Worm (Caenorhabditis elegans) whole organism, L4 larva: ENCODE measurements around the gene F10C2.3.

Experiments
- D1046.2 ChIP-seq: fragments of 200-800 bp; sonication (Bioruptor generic); IDR thresholded peaks from 2 replicates; pipeline ENCODE4 v1.3.6; 2022; ENCODE audit warnings: missing genetic modification characterization, missing compliant biosample characterization
- F26F4.8 ChIP-seq: fragments of 200-800 bp; sonication (Bioruptor generic); conservative IDR thresholded peaks from 2 replicates; pipeline ENCODE4 v1.3.6; 2022; ENCODE audit warnings: missing genetic modification characterization, missing compliant biosample characterization
- R02D3.7 ChIP-seq: fragments of 150-350 bp; sonication (generic microtip); optimal IDR thresholded peaks from 3 replicates; lab custom pipeline; 2014; ENCODE audit warnings: missing biosample characterization, missing genetic modification characterization
- T26A8.4 ChIP-seq: fragments of 200-800 bp; sonication (Bioruptor generic); IDR thresholded peaks from 2 replicates; pipeline ENCODE4 v1.3.6; 2022; ENCODE audit warnings: missing genetic modification characterization, missing compliant biosample characterization
- Y105C5A.15 ChIP-seq: fragments of 200-800 bp; sonication (Bioruptor generic); IDR thresholded peaks from 2 replicates; pipeline ENCODE4 v1.3.6; 2022; ENCODE audit warnings: missing genetic modification characterization, missing compliant biosample characterization
- Y48G9A.11 ChIP-seq: fragments of 200-800 bp; sonication (Bioruptor generic); IDR thresholded peaks from 2 replicates; pipeline ENCODE4 v1.3.6; 2022; ENCODE audit warnings: missing genetic modification reagents, missing genetic modification characterization, missing compliant biosample characterization
- Y5F2A.4 ChIP-seq: fragments of 200-800 bp; sonication (Bioruptor generic); optimal IDR thresholded peaks from 2 replicates; lab custom pipeline; 2018; ENCODE audit warnings: mild to moderate bottlenecking, missing genetic modification characterization, missing compliant biosample characterization
- Y75B8A.6 ChIP-seq: fragments of 200-800 bp; sonication (Bioruptor generic); IDR thresholded peaks from 2 replicates; pipeline ENCODE4 v1.3.6; 2022; ENCODE audit warnings: missing genetic modification reagents, missing genetic modification characterization, missing compliant biosample characterization
- ZK337.2 ChIP-seq: fragments of 200-800 bp; sonication (Bioruptor generic); IDR thresholded peaks from 2 replicates; pipeline ENCODE4 v1.3.6; 2022; ENCODE audit warnings: missing genetic modification reagents, missing genetic modification characterization, missing compliant biosample characterization
- ama-1 ChIP-seq: fragments of 150-350 bp; optimal IDR thresholded peaks from 2 replicates; lab custom pipeline; 2014; ENCODE audit warnings: inconsistent platforms, mixed read lengths
- attf-4 ChIP-seq: sonication (generic microtip); optimal IDR thresholded peaks from 3 replicates; lab custom pipeline; 2017; ENCODE audit warnings: missing biosample characterization, missing genetic modification characterization
- ces-1 ChIP-seq: fragments of 150-350 bp; sonication (generic microtip); optimal IDR thresholded peaks from 4 replicates; lab custom pipeline; 2014; ENCODE audit warnings: missing biosample characterization, missing genetic modification reagents, missing genetic modification characterization
- cey-2 ChIP-seq: sonication (generic microtip); optimal IDR thresholded peaks from 3 replicates; lab custom pipeline; 2017; ENCODE audit warnings: missing genetic modification characterization, mild to moderate bottlenecking, missing compliant biosample characterization, antibody characterized with exemption, borderline replicate concordance; ENCODE audit not compliant: insufficient read depth
- ctbp-1 ChIP-seq: fragments of 200-800 bp; sonication (Bioruptor generic); IDR thresholded peaks from 2 replicates; pipeline ENCODE4 v1.3.6; 2022; ENCODE audit warnings: missing genetic modification reagents, missing genetic modification characterization, missing compliant biosample characterization
- dmd-8 ChIP-seq: fragments of 200-800 bp; sonication (Bioruptor generic); IDR thresholded peaks from 2 replicates; pipeline ENCODE4 v1.3.6; 2022; ENCODE audit warnings: missing genetic modification characterization, missing compliant biosample characterization
- egl-27 ChIP-seq: sonication (generic microtip); optimal IDR thresholded peaks from 3 replicates; lab custom pipeline; 2017; ENCODE audit warnings: missing biosample characterization, missing genetic modification reagents, missing genetic modification characterization
- fos-1 ChIP-seq: fragments of 150-350 bp; optimal IDR thresholded peaks from 2 replicates; lab custom pipeline; 2014; ENCODE audit warnings: missing biosample characterization, missing genetic modification characterization
- hlh-11 ChIP-seq: fragments of 200-800 bp; sonication (Bioruptor generic); optimal IDR thresholded peaks from 2 replicates; lab custom pipeline; 2018; ENCODE audit warnings: mild to moderate bottlenecking, missing genetic modification characterization, missing compliant biosample characterization
- hmg-1.1 ChIP-seq: fragments of 200-800 bp; sonication (Bioruptor generic); IDR thresholded peaks from 2 replicates; pipeline ENCODE4 v1.3.6; 2022; ENCODE audit warnings: missing genetic modification reagents, missing genetic modification characterization, missing compliant biosample characterization
- jun-1 ChIP-seq: fragments of 150-350 bp; optimal IDR thresholded peaks from 2 replicates; lab custom pipeline; 2014; ENCODE audit warnings: missing biosample characterization, missing genetic modification reagents, missing genetic modification characterization
- lin-13 ChIP-seq: fragments of 150-350 bp; optimal IDR thresholded peaks from 2 replicates; lab custom pipeline; 2014; ENCODE audit warnings: missing biosample characterization, missing genetic modification reagents, missing genetic modification characterization
- lir-3 ChIP-seq: sonication (generic microtip); optimal IDR thresholded peaks from 2 replicates; lab custom pipeline; 2016; ENCODE audit warnings: mild to moderate bottlenecking, missing genetic modification characterization, missing compliant biosample characterization
- madf-5 ChIP-seq, 2 experiments: fragments of 200-800 bp; sonication (Bioruptor generic); IDR thresholded peaks; 2 replicates each; pipeline ENCODE4 v1.3.6; 2022; ENCODE audit warnings: missing compliant biosample characterization in 2 of 2, missing genetic modification characterization in 2 of 2
- madf-9 ChIP-seq: fragments of 200-800 bp; sonication (Bioruptor generic); conservative IDR thresholded peaks from 2 replicates; pipeline ENCODE4 v1.3.6; 2022; ENCODE audit warnings: missing genetic modification reagents, missing genetic modification characterization, missing compliant biosample characterization
- mep-1 ChIP-seq: fragments of 150-350 bp; sonication (generic microtip); optimal IDR thresholded peaks from 3 replicates; lab custom pipeline; 2014; ENCODE audit warnings: missing biosample characterization, missing genetic modification characterization
- mes-2 ChIP-seq: sonication (generic microtip); optimal IDR thresholded peaks from 2 replicates; lab custom pipeline; 2016; ENCODE audit warnings: missing genotype, mild to moderate bottlenecking, missing genetic modification characterization, missing compliant biosample characterization; ENCODE audit not compliant: poor library complexity, severe bottlenecking
- mxl-3 ChIP-seq: fragments of 200-800 bp; sonication (Bioruptor generic); optimal IDR thresholded peaks from 2 replicates; lab custom pipeline; 2018; ENCODE audit warnings: mild to moderate bottlenecking, missing genetic modification characterization, missing compliant biosample characterization
- nhr-11 ChIP-seq: fragments of 150-350 bp; optimal IDR thresholded peaks from 2 replicates; lab custom pipeline; 2014; ENCODE audit warnings: missing biosample characterization, missing genetic modification characterization
- nhr-25 ChIP-seq: sonication (generic microtip); optimal IDR thresholded peaks from 2 replicates; lab custom pipeline; 2017; ENCODE audit warnings: missing genetic modification characterization, mild to moderate bottlenecking, missing compliant biosample characterization, antibody characterized with exemption, moderate library complexity, borderline replicate concordance; ENCODE audit not compliant: insufficient read depth
- pha-4 ChIP-seq, 2 experiments: fragments of 150-350 bp in 1 of 2; fragments of 200-800 bp in 1 of 2; sonication (Bioruptor generic) in 1 of 2; IDR thresholded peaks in 1 of 2; optimal IDR thresholded peaks in 1 of 2; 2 replicates each; pipeline versions ENCODE4 v1.3.6 to Lab custom; 2014 to 2022; ENCODE audit warnings: missing genetic modification characterization in 2 of 2, missing genetic modification reagents in 2 of 2, missing biosample characterization in 1 of 2, missing compliant biosample characterization in 1 of 2
- pqm-1 ChIP-seq: sonication (generic microtip); optimal IDR thresholded peaks from 2 replicates; lab custom pipeline; 2017; ENCODE audit warnings: missing biosample characterization, missing genetic modification characterization
- rbr-2 ChIP-seq: sonication (generic microtip); optimal IDR thresholded peaks from 2 replicates; lab custom pipeline; 2016; ENCODE audit warnings: missing genotype, missing genetic modification characterization, missing compliant biosample characterization
- saeg-2 ChIP-seq: fragments of 200-800 bp; sonication (Bioruptor generic); IDR thresholded peaks from 2 replicates; pipeline ENCODE4 v1.3.6; 2022; ENCODE audit warnings: missing genetic modification reagents, missing genetic modification characterization, missing compliant biosample characterization
- sdz-12 ChIP-seq: fragments of 200-800 bp; sonication (Bioruptor generic); optimal IDR thresholded peaks from 2 replicates; lab custom pipeline; 2018; ENCODE audit warnings: mild to moderate bottlenecking, missing genetic modification characterization, missing compliant biosample characterization
- set-16 ChIP-seq: fragments of 200-800 bp; sonication (Bioruptor generic); IDR thresholded peaks from 2 replicates; pipeline ENCODE4 v1.3.6; 2022; ENCODE audit warnings: missing genetic modification reagents, missing genetic modification characterization, missing compliant biosample characterization
- snpc-4 ChIP-seq: fragments of 150-350 bp; optimal IDR thresholded peaks from 2 replicates; lab custom pipeline; 2014; ENCODE audit warnings: missing biosample characterization, missing genetic modification characterization
- spr-1 ChIP-seq: sonication (generic microtip); optimal IDR thresholded peaks from 2 replicates; lab custom pipeline; 2016; ENCODE audit warnings: mild to moderate bottlenecking, missing genetic modification characterization, missing compliant biosample characterization
- spr-3 ChIP-seq: fragments of 200-800 bp; sonication (Bioruptor generic); optimal IDR thresholded peaks from 2 replicates; lab custom pipeline; 2018; ENCODE audit warnings: mild to moderate bottlenecking, missing genetic modification characterization, missing compliant biosample characterization
- unc-62 ChIP-seq, 3 experiments: fragments of 150-350 bp in 1 of 3; sonication (generic microtip); optimal IDR thresholded peaks in 2 of 3; peaks in 1 of 3; 1 replicate in 1 of 3; 2 replicates in 2 of 3; lab custom pipeline; 2014 to 2017; ENCODE audit warnings: missing biosample characterization in 3 of 3, missing genetic modification characterization in 3 of 3, missing genetic modification reagents in 3 of 3, missing genotype in 1 of 3
- vab-7 ChIP-seq: fragments of 200-800 bp; sonication (Bioruptor generic); IDR thresholded peaks from 2 replicates; pipeline ENCODE4 v1.3.6; 2022; ENCODE audit warnings: missing genetic modification reagents, missing genetic modification characterization, missing compliant biosample characterization
- zag-1 ChIP-seq: fragments of 150-350 bp; optimal IDR thresholded peaks from 2 replicates; lab custom pipeline; 2014; ENCODE audit warnings: missing biosample characterization, missing genetic modification characterization
- zfp-2 ChIP-seq: sonication (generic microtip); optimal IDR thresholded peaks from 2 replicates; lab custom pipeline; 2016; ENCODE audit warnings: mild to moderate bottlenecking, missing genetic modification characterization, missing compliant biosample characterization
- zfp-3 ChIP-seq: fragments of 200-800 bp; sonication (Bioruptor generic); conservative IDR thresholded peaks from 2 replicates; pipeline ENCODE4 v1.3.6; 2022; ENCODE audit warnings: missing genetic modification reagents, missing genetic modification characterization, missing compliant biosample characterization
- zip-11 ChIP-seq: fragments of 200-800 bp; sonication (Bioruptor generic); IDR thresholded peaks from 2 replicates; pipeline ENCODE4 v1.3.6; 2022; ENCODE audit warnings: missing genetic modification characterization, missing compliant biosample characterization
- ztf-7 ChIP-seq: fragments of 150-350 bp; optimal IDR thresholded peaks from 2 replicates; lab custom pipeline; 2014; ENCODE audit warnings: missing biosample characterization, missing genetic modification characterization

Gene F10C2.3

ce11 chrV:11978179-11978578 lies 41.9 kb upstream of the F10C2.3 start, which contains the start of gene mif-2 (continued):
- TF ChIP-seq mes-2 (no peak), pha-4 (GFP tag; IDR thresholded peaks at IDR 0.05; lab: Robert Waterston, UW) (no peak; the same call in 1 of the 2 replicates), pha-4 (tag; optimal IDR thresholded peaks at IDR 0.05; lab: Kevin White, UChicago) (no peak), madf-5 (GFP tag; IDR thresholded peaks at IDR 0.05; lab: Robert Waterston, UW) (0 out of 4 replicates have a peak, but pooled peaks of 1 of the 2 experiments have one; percentile 18), pqm-1 (tag; lab: Kevin White, UChicago) (no peak), attf-4 (tag; lab: Kevin White, UChicago) (no peak), F26F4.8 (GFP tag; lab: Robert Waterston, UW) (no peak), dmd-8 (GFP tag; lab: Robert Waterston, UW) (no peak)
- TF ChIP-seq, all 104 proteins: peak for 7

DNA sequence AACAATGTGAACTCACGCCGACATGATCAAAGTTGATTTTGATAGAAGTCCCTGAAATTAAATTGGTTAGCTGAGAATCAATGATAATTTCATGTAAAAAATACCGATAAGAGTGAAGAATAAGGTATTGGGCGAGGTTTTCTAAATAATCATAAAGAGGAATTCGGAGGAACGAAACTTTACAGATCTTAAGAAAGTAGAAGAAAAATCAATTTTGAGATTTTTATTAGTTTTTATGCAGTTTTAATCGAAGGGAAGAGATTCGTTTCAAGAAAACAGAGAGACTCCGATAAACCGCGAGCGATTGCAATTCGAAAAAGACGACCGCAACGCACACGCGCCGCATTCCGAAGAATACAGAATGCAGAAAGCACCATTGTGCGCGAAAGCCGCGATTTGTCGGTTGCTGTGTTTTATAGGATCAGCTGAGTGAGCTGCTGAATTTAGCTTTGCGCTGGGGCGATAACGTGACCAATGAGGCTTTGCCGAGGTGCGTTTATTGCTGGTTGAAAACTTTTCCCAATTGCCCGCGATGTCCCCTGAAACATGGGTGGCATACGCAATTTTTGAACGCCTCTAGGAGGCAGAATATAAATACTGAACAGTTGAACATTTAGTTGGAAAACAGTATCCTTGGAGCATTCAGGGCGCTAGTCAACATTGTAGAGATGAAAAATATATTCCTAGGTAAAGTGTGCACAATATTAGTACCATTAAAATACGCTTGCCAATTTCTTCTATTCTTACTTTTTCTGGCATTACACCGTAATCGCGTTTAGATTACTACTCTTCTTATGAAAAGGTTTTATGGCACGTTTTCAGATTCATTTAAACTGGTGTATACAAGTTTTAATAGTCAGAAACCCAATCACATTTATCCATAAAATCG lies 40.2 kb upstream of the F10C2.3 start, which contains the start of gene snr-4:
Gene snr-4, minus strand, starts transcription at position 51 of the 889 bp plus-strand sequence.
- TF ChIP-seq Y75B8A.6 (peak; percentile 69; the same call in 1 of the 2 replicates), saeg-2 (GFP tag; lab: Robert Waterston, UW) (peak; percentile 50; the same call in 1 of the 2 replicates), sdz-12 (peak; percentile 82), jun-1 (tag; lab: Kevin White, UChicago) (peak; percentile 78), unc-62 (GFP tag; optimal IDR thresholded peaks at IDR 0.05 in 1 of 2; lab: Kevin White, UChicago) (peak in 1 of 2 experiments; percentile 98), unc-62 (tag; optimal IDR thresholded peaks at IDR 0.05; lab: Kevin White, UChicago) (no peak), pha-4 (GFP tag; IDR thresholded peaks at IDR 0.05; lab: Robert Waterston, UW) (peak; percentile 81), pha-4 (tag; optimal IDR thresholded peaks at IDR 0.05; lab: Kevin White, UChicago) (no peak), lin-13 (GFP tag; lab: Kevin White, UChicago) (peak; percentile 86), set-16 (GFP tag; lab: Robert Waterston, UW) (peak; percentile 71), hmg-1.1 (GFP tag; lab: Robert Waterston, UW) (peak; percentile 95), R02D3.7 (tag; lab: Kevin White, UChicago) (no peak), ces-1 (GFP tag; lab: Kevin White, UChicago) (no peak), rbr-2 (tag; lab: Kevin White, UChicago) (peak; percentile 93), ZK337.2 (GFP tag; lab: Robert Waterston, UW) (no peak), Y5F2A.4 (GFP tag; lab: Kevin White, UChicago) (peak; percentile 50), ama-1 (lab: Kevin White, UChicago) (peak; percentile 98), lir-3 (peak; percentile 18), nhr-11 (tag; lab: Kevin White, UChicago) (peak; percentile 90), snpc-4 (tag; lab: Kevin White, UChicago) (peak; percentile 97), dmd-8 (GFP tag; lab: Robert Waterston, UW) (no peak), zip-11 (no peak), Y105C5A.15 (peak; percentile 5; the same call in 1 of the 2 replicates), fos-1 (tag; lab: Kevin White, UChicago) (no peak), ztf-7 (tag; lab: Kevin White, UChicago) (peak; percentile 72), T26A8.4 (GFP tag; lab: Robert Waterston, UW) (peak; percentile 96), hlh-11 (peak; percentile 96), zag-1 (peak; percentile 50), nhr-25 (tag; lab: Kevin White, UChicago) (peak; percentile 79), vab-7 (GFP tag; lab: Robert Waterston, UW) (peak; percentile 70), zfp-3 (GFP tag; lab: Robert Waterston, UW) (peak; percentile 63; the same call in 1 of the 2 replicates), madf-9 (GFP tag; lab: Robert Waterston, UW) (peak; percentile 43; the same call in 1 of the 2 replicates), cey-2 (tag; lab: Kevin White, UChicago) (no peak), spr-3 (GFP tag; lab: Kevin White, UChicago) (peak; percentile 78), mep-1 (tag; lab: Kevin White, UChicago) (peak; percentile 97), Y48G9A.11 (peak; percentile 82), D1046.2 (GFP tag; lab: Robert Waterston, UW) (peak; percentile 56; the same call in 1 of the 2 replicates), egl-27 (tag; lab: Kevin White, UChicago) (no peak), spr-1 (tag; lab: Kevin White, UChicago) (peak; percentile 78), ctbp-1 (GFP tag; lab: Robert Waterston, UW) (peak; percentile 89), zfp-2 (tag; lab: Kevin White, UChicago) (peak; percentile 35), mxl-3 (GFP tag; lab: Kevin White, UChicago) (peak; percentile 84)
